Fruit fly (Drosophila melanogaster) whole organism, wandering third instar larva: ENCODE results near the gene GluRIIC.

Experiments used
- Abd-B ChIP-seq: fragments of >200 bp; optimal IDR thresholded peaks from 2 replicates; lab custom pipeline; 2017; ENCODE audit warnings: missing biosample characterization, missing genetic modification characterization
- Hnf4 ChIP-seq: fragments of 200-800 bp; sonication (Bioruptor generic); optimal IDR thresholded peaks from 2 replicates; lab custom pipeline; 2016; ENCODE audit warnings: missing biosample characterization, mild to moderate bottlenecking, missing genetic modification characterization
- Hr78 ChIP-seq: fragments of >200 bp; optimal IDR thresholded peaks from 2 replicates; lab custom pipeline; 2017; ENCODE audit warnings: missing biosample characterization, missing genetic modification characterization
- N ChIP-seq: fragments of >200 bp; optimal IDR thresholded peaks from 2 replicates; lab custom pipeline; 2018; ENCODE audit warnings: missing biosample characterization, missing external identifiers, missing genetic modification characterization
- h ChIP-seq: fragments of 200-800 bp; sonication (Bioruptor generic); optimal IDR thresholded peaks from 3 replicates; lab custom pipeline; 2016; ENCODE audit warnings: missing biosample characterization, mild to moderate bottlenecking, missing genetic modification characterization

DNA sequence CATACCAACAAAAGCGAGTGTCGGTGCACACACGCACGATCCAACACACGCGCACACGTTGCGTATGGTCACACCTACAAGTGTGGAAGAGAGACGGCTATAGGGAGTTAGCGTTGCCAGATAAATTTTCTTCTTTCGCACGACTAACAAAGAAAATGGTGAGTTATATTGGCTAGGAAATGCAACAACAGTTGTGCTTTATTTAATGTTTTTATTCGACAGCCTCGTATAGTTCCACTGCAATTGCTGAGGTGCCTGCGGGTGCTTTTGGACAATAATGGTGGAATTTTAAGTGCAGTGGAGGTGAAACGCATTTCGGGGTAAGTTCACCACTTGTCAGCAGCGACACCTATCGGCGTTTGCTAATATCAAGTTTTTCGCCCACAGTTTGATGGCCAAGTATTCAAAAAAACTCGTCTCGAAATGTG, 42.5 kb upstream of the GluRIIC start:
- TF ChIP-seq Abd-B, result no peak
- TF ChIP-seq N (GFP tag; lab: Kevin White, UChicago), result no peak
- peak; percentile 34 for TF ChIP-seq h (GFP tag; lab: Kevin White, UChicago)
- TF ChIP-seq Hr78, result no peak
- no peak for TF ChIP-seq Hnf4
